Worm (Caenorhabditis elegans) whole organism, late embryonic: ENCODE measurements around the gene F23F1.2.

Experiments
- F13H6.1 ChIP-seq: sonication (generic microtip); optimal IDR thresholded peaks from 2 replicates; lab custom pipeline; 2016; ENCODE audit warnings: missing genetic modification characterization, missing compliant biosample characterization
- ama-1 ChIP-seq: fragments of 150-350 bp; optimal IDR thresholded peaks from 2 replicates; lab custom pipeline; 2014
- ceh-2 ChIP-seq: sonication (generic microtip); optimal IDR thresholded peaks from 2 replicates; lab custom pipeline; 2016; ENCODE audit warnings: missing genotype, missing genetic modification characterization, missing compliant biosample characterization
- che-1 ChIP-seq: sonication (generic microtip); optimal IDR thresholded peaks from 2 replicates; lab custom pipeline; 2016; ENCODE audit warnings: mild to moderate bottlenecking, missing genetic modification characterization, missing compliant biosample characterization
- pag-3 ChIP-seq: sonication (generic microtip); optimal IDR thresholded peaks from 2 replicates; lab custom pipeline; 2016; ENCODE audit warnings: missing compliant biosample characterization, missing genetic modification characterization, borderline replicate concordance
- sox-2 ChIP-seq: fragments of 200-800 bp; sonication (Bioruptor generic); IDR thresholded peaks from 2 replicates; pipeline ENCODE4 v1.3.6; 2022; ENCODE audit warnings: missing genetic modification reagents, missing genetic modification characterization, missing compliant biosample characterization
- tbx-2 ChIP-seq: sonication (generic microtip); optimal IDR thresholded peaks from 2 replicates; lab custom pipeline; 2016; ENCODE audit warnings: missing genetic modification characterization, missing compliant biosample characterization
- unc-86 ChIP-seq: sonication (generic microtip); optimal IDR thresholded peaks from 2 replicates; lab custom pipeline; 2016; ENCODE audit warnings: missing genetic modification characterization, missing compliant biosample characterization

ce11 chrII:6349-6748 lies 27.7 kb upstream of the F23F1.2 start, which contains the start of gene osta-1:
- no peak for TF ChIP-seq unc-86 (tag; lab: Kevin White, UChicago)
- TF ChIP-seq ceh-2, result no peak
- TF ChIP-seq pag-3 (tag; lab: Kevin White, UChicago), result no peak
- TF ChIP-seq ama-1, result no peak
- no peak for TF ChIP-seq tbx-2 (tag; lab: Kevin White, UChicago)
- no peak for TF ChIP-seq F13H6.1 (tag; lab: Kevin White, UChicago)
- TF ChIP-seq che-1 (tag; lab: Kevin White, UChicago), result no peak
- no peak for TF ChIP-seq sox-2
